Worm (Caenorhabditis elegans): ENCODE data around the gene agt-1.
A peak's percentile ranks its signal among the peaks of the same experiment; 100 is the strongest.

Gene agt-1

ce11 chrIV:13353143-13353773 lies 16.0 kb downstream of the agt-1 start, which contains the start of the genes rec-8 and mex-5:
rec-8 (minus strand) TSS chrIV:13353193.
mex-5 (plus strand) TSS chrIV:13353723.
- no peak for TF ChIP-seq C06A6.2 (GFP tag; conservative IDR thresholded peaks at IDR 0.05)
- TF ChIP-seq let-526 (GFP tag; IDR thresholded peaks at IDR 0.05), result no peak
- TF ChIP-seq rpc-1 (optimal IDR thresholded peaks at IDR 0.05), result no peak
- TF ChIP-seq rpc-1 (tag; optimal IDR thresholded peaks at IDR 0.05), result peak; percentile 12
- peak; percentile 96 for TF ChIP-seq hsf-1 (GFP tag; IDR thresholded peaks at IDR 0.05)
- peak; percentile 68; the same call in 1 of the 2 replicates for TF ChIP-seq Y95B8A.8 (GFP tag; IDR thresholded peaks at IDR 0.05)
- no peak for TF ChIP-seq ztf-18 (tag; optimal IDR thresholded peaks at IDR 0.05)
- no peak for TF ChIP-seq nfya-1 (tag; optimal IDR thresholded peaks at IDR 0.05; ENCODE audit: borderline replicate concordance, insufficient read depth)
- no peak for TF ChIP-seq zim-3 (tag; optimal IDR thresholded peaks at IDR 0.05)
- no peak for TF ChIP-seq bed-2 (GFP tag; IDR thresholded peaks at IDR 0.05)
- no peak for TF ChIP-seq ets-4 (GFP tag; optimal IDR thresholded peaks at IDR 0.05)
- no peak for TF ChIP-seq egl-44 (GFP tag; IDR thresholded peaks at IDR 0.05)
- TF ChIP-seq nhr-80 (tag; optimal IDR thresholded peaks at IDR 0.05), result no peak
- no peak for TF ChIP-seq mel-28 (tag; optimal IDR thresholded peaks at IDR 0.05; ENCODE audit: borderline replicate concordance)
- peak; percentile 89 for TF ChIP-seq D2030.7 (GFP tag; IDR thresholded peaks at IDR 0.05)
- TF ChIP-seq sptf-2 (GFP tag; optimal IDR thresholded peaks at IDR 0.05), result no peak
- TF ChIP-seq lin-40 (tag; optimal IDR thresholded peaks at IDR 0.05), result no peak
- TF ChIP-seq ztf-22 (GFP tag; optimal IDR thresholded peaks at IDR 0.05), result no peak
- no peak for TF ChIP-seq ztf-6 (GFP tag; IDR thresholded peaks at IDR 0.05)
- peak; percentile 47; the same call in 1 of the 2 replicates for TF ChIP-seq hmg-1.2 (GFP tag; IDR thresholded peaks at IDR 0.05)
- 0 out of 2 replicates have a peak, but pooled peaks have one; percentile 38 for TF ChIP-seq Y53G8AR.9 (GFP tag; conservative IDR thresholded peaks at IDR 0.05)
- no peak for TF ChIP-seq ceh-100 (GFP tag; IDR thresholded peaks at IDR 0.05)
- peak; percentile 98 for TF ChIP-seq madf-6 (GFP tag; IDR thresholded peaks at IDR 0.05)
- peak; percentile 98 for TF ChIP-seq F33H1.4 (GFP tag; IDR thresholded peaks at IDR 0.05)
- TF ChIP-seq mxl-1 (tag; optimal IDR thresholded peaks at IDR 0.05), result no peak
- TF ChIP-seq nhr-179 (tag; optimal IDR thresholded peaks at IDR 0.05), result no peak
- TF ChIP-seq chd-7 (tag; optimal IDR thresholded peaks at IDR 0.05), result no peak
- TF ChIP-seq Y56A3A.18 (GFP tag; IDR thresholded peaks at IDR 0.05), result no peak
- TF ChIP-seq ztf-25 (GFP tag; IDR thresholded peaks at IDR 0.05), result 0 out of 2 replicates have a peak, but pooled peaks have one; percentile 52
- no peak for TF ChIP-seq lsy-27 (tag; optimal IDR thresholded peaks at IDR 0.05; ENCODE audit: borderline replicate concordance, insufficient read depth)
- TF ChIP-seq hrde-1 (tag; optimal IDR thresholded peaks at IDR 0.05; ENCODE audit: borderline replicate concordance), result no peak
- peak; percentile 75 for TF ChIP-seq lin-54 (GFP tag; optimal IDR thresholded peaks at IDR 0.05)
- no peak for TF ChIP-seq repo-1 (tag; optimal IDR thresholded peaks at IDR 0.05)
- TF ChIP-seq F37B4.10 (GFP tag; IDR thresholded peaks at IDR 0.05), result no peak
- no peak for TF ChIP-seq F10E7.11 (tag; optimal IDR thresholded peaks at IDR 0.05)
- peak; percentile 28 for TF ChIP-seq snpc-4 (GFP tag; optimal IDR thresholded peaks at IDR 0.05)
- TF ChIP-seq snpc-4 (tag; optimal IDR thresholded peaks at IDR 0.05), result peak in 2 of 4 experiments; percentile 43 to 78
- TF ChIP-seq ZK185.1 (tag; optimal IDR thresholded peaks at IDR 0.05; ENCODE audit: poor library complexity, severe bottlenecking), result no peak
- no peak for TF ChIP-seq attf-3 (GFP tag; conservative IDR thresholded peaks at IDR 0.05)
- TF ChIP-seq aptf-3 (GFP tag; IDR thresholded peaks at IDR 0.05), result no peak
- TF ChIP-seq unc-62 (GFP tag; optimal IDR thresholded peaks at IDR 0.05), result no peak
- peak; percentile 93 for TF ChIP-seq xnd-1 (tag; optimal IDR thresholded peaks at IDR 0.05)
- TF ChIP-seq madf-10 (tag; optimal IDR thresholded peaks at IDR 0.05), result no peak
- TF ChIP-seq rec-8 (tag; optimal IDR thresholded peaks at IDR 0.05), result no peak
- TF ChIP-seq C17E4.6 (GFP tag; IDR thresholded peaks at IDR 0.05), result peak; percentile 81
- peak; percentile 83 for TF ChIP-seq attf-6 (GFP tag; IDR thresholded peaks at IDR 0.05)
- peak; percentile 42; the same call in 1 of the 2 replicates for TF ChIP-seq B0336.3 (GFP tag; IDR thresholded peaks at IDR 0.05)
- TF ChIP-seq somi-1 (GFP tag; optimal IDR thresholded peaks at IDR 0.05), result no peak
